Fruit fly (Drosophila melanogaster) whole organism, embryonic: ENCODE data around the gene Cpr23B.

Experiments used
- B-H2 ChIP-seq: fragments of 200-800 bp; sonication (Bioruptor generic); optimal IDR thresholded peaks from 2 replicates; lab custom pipeline; 2018; ENCODE audit warnings: missing biosample characterization, mild to moderate bottlenecking, missing genetic modification characterization
- CG10274 ChIP-seq: fragments of 200-800 bp; sonication (Bioruptor generic); optimal IDR thresholded peaks from 3 replicates; lab custom pipeline; 2017; ENCODE audit warnings: missing biosample characterization, mild to moderate bottlenecking, missing genetic modification characterization
- CG10366 ChIP-seq: fragments of 200-800 bp; sonication (Bioruptor generic); IDR thresholded peaks from 2 replicates; pipeline ENCODE4 v1.3.6; 2022; ENCODE audit warnings: missing biosample characterization, missing genetic modification characterization
- CG10462 ChIP-seq: fragments of 200-800 bp; sonication (Bioruptor generic); optimal IDR thresholded peaks from 2 replicates; lab custom pipeline; 2016; ENCODE audit warnings: missing biosample characterization, missing genetic modification characterization
- CG13894 ChIP-seq: fragments of 200-800 bp; sonication (Bioruptor generic); optimal IDR thresholded peaks from 3 replicates; lab custom pipeline; 2018; ENCODE audit warnings: missing biosample characterization, mild to moderate bottlenecking, missing genetic modification characterization, moderate library complexity
- CG17612 ChIP-seq: fragments of 200-800 bp; sonication (Bioruptor generic); IDR thresholded peaks from 2 replicates; pipeline ENCODE4 v1.3.6; 2022; ENCODE audit warnings: missing biosample characterization, missing genetic modification characterization
- CG2202 ChIP-seq: fragments of 200-800 bp; sonication (Bioruptor generic); optimal IDR thresholded peaks from 2 replicates; lab custom pipeline; 2018; ENCODE audit warnings: missing biosample characterization, mild to moderate bottlenecking, missing genetic modification characterization
- CG2875 ChIP-seq: fragments of 200-800 bp; sonication (Bioruptor generic); optimal IDR thresholded peaks from 2 replicates; lab custom pipeline; 2017; ENCODE audit warnings: missing biosample characterization, mild to moderate bottlenecking, missing genetic modification characterization, missing genetic modification reagents
- CG31388 ChIP-seq: fragments of 200-800 bp; sonication (Bioruptor generic); optimal IDR thresholded peaks from 2 replicates; lab custom pipeline; 2016; ENCODE audit warnings: missing biosample characterization, missing genetic modification characterization
- CG34224 ChIP-seq: fragments of 200-800 bp; sonication (Bioruptor generic); IDR thresholded peaks from 3 replicates; pipeline ENCODE4 v1.3.6; 2022; ENCODE audit warnings: missing biosample characterization, missing genetic modification characterization; ENCODE audit not compliant: partially characterized antibody
- CG42726 ChIP-seq: fragments of 200-800 bp; sonication (Bioruptor generic); IDR thresholded peaks from 2 replicates; pipeline ENCODE4 v1.3.6; 2022; ENCODE audit warnings: missing biosample characterization, missing genetic modification characterization; ENCODE audit not compliant: partially characterized antibody
- CG4328 ChIP-seq: fragments of 200-800 bp; sonication (Bioruptor generic); optimal IDR thresholded peaks from 3 replicates; lab custom pipeline; 2017; ENCODE audit warnings: missing biosample characterization, missing genetic modification reagents, missing genetic modification characterization
- CG7556 ChIP-seq: fragments of 200-800 bp; sonication (Bioruptor generic); optimal IDR thresholded peaks from 2 replicates; lab custom pipeline; 2017; ENCODE audit warnings: missing biosample characterization, mild to moderate bottlenecking, missing genetic modification characterization
- CG8388 ChIP-seq: fragments of 200-800 bp; sonication (Bioruptor generic); optimal IDR thresholded peaks from 2 replicates; lab custom pipeline; 2019; ENCODE audit warnings: missing biosample characterization, mild to moderate bottlenecking, missing genetic modification characterization, moderate library complexity
- CHES-1-like ChIP-seq: fragments of 200-800 bp; sonication (Bioruptor generic); optimal IDR thresholded peaks from 2 replicates; lab custom pipeline; 2016; ENCODE audit warnings: missing biosample characterization, missing genetic modification characterization
- Dip3 ChIP-seq: fragments of 200-800 bp; sonication (Bioruptor generic); optimal IDR thresholded peaks from 3 replicates; lab custom pipeline; 2016; ENCODE audit warnings: missing biosample characterization, missing genetic modification characterization
- Doc2 ChIP-seq: fragments of 200-800 bp; sonication (Bioruptor generic); IDR thresholded peaks from 2 replicates; pipeline ENCODE4 v1.3.6; 2022; ENCODE audit warnings: missing biosample characterization, missing genetic modification characterization
- Fer1 ChIP-seq: fragments of 200-800 bp; sonication (Bioruptor generic); optimal IDR thresholded peaks from 2 replicates; lab custom pipeline; 2017; ENCODE audit warnings: missing biosample characterization, mild to moderate bottlenecking, missing genetic modification characterization
- GATAe ChIP-seq: fragments of 200-800 bp; sonication (Bioruptor generic); conservative IDR thresholded peaks from 2 replicates; pipeline ENCODE4 v1.3.6; 2022; ENCODE audit warnings: missing biosample characterization, missing genetic modification characterization
- H15 ChIP-seq: fragments of 200-800 bp; sonication (Bioruptor generic); IDR thresholded peaks from 3 replicates; pipeline ENCODE4 v1.3.6; 2022; ENCODE audit warnings: missing biosample characterization, missing genetic modification characterization
- HmgZ ChIP-seq: fragments of 200-800 bp; sonication (Bioruptor generic); optimal IDR thresholded peaks from 2 replicates; lab custom pipeline; 2018; ENCODE audit warnings: missing biosample characterization, mild to moderate bottlenecking, missing genetic modification characterization
- Lim3 ChIP-seq: fragments of 200-800 bp; sonication (Bioruptor generic); IDR thresholded peaks from 2 replicates; pipeline ENCODE4 v1.3.6; 2022; ENCODE audit warnings: missing biosample characterization, missing genetic modification characterization
- Lpt ChIP-seq: fragments of >200 bp; optimal IDR thresholded peaks from 2 replicates; lab custom pipeline; 2018; ENCODE audit warnings: missing biosample characterization, missing genetic modification characterization
- NC2α ChIP-seq: fragments of 200-800 bp; sonication (Bioruptor generic); optimal IDR thresholded peaks from 2 replicates; lab custom pipeline; 2016; ENCODE audit warnings: missing biosample characterization, missing genetic modification characterization
- Sry-δ ChIP-seq: fragments of 200-800 bp; sonication (Bioruptor generic); optimal IDR thresholded peaks from 2 replicates; lab custom pipeline; 2016; ENCODE audit warnings: missing biosample characterization, missing genetic modification characterization
- ap ChIP-seq: fragments of 200-800 bp; sonication (Bioruptor generic); IDR thresholded peaks from 2 replicates; pipeline ENCODE4 v1.3.6; 2022; ENCODE audit warnings: missing biosample characterization, missing genetic modification characterization
- chm ChIP-seq: fragments of 200-800 bp; sonication (Bioruptor generic); IDR thresholded peaks from 2 replicates; pipeline ENCODE4 v1.3.6; 2022; ENCODE audit warnings: missing biosample characterization, missing genetic modification characterization
- crol ChIP-seq: fragments of 200-800 bp; sonication (Bioruptor generic); IDR thresholded peaks from 2 replicates; pipeline ENCODE4 v1.3.6; 2022; ENCODE audit warnings: missing biosample characterization, missing genetic modification characterization
- cwo ChIP-seq: fragments of 200-800 bp; sonication (Bioruptor generic); optimal IDR thresholded peaks from 3 replicates; lab custom pipeline; 2017; ENCODE audit warnings: missing biosample characterization, missing genetic modification characterization, mild to moderate bottlenecking, moderate library complexity, missing genetic modification reagents
- dan ChIP-seq: fragments of 200-800 bp; sonication (Bioruptor generic); IDR thresholded peaks from 2 replicates; pipeline ENCODE4 v1.3.6; 2022; ENCODE audit warnings: missing biosample characterization, missing genetic modification characterization
- dimm ChIP-seq: fragments of 200-800 bp; sonication (Bioruptor generic); IDR thresholded peaks from 2 replicates; pipeline ENCODE4 v1.3.6; 2022; ENCODE audit warnings: missing biosample characterization, missing genetic modification characterization
- dmrt99B ChIP-seq: fragments of 200-800 bp; sonication (Bioruptor generic); optimal IDR thresholded peaks from 2 replicates; lab custom pipeline; 2018; ENCODE audit warnings: missing biosample characterization, mild to moderate bottlenecking, missing genetic modification characterization, moderate library complexity
- fru ChIP-seq: fragments of >200 bp; optimal IDR thresholded peaks from 2 replicates; lab custom pipeline; 2017
- grn ChIP-seq: fragments of 200-800 bp; sonication (Bioruptor generic); optimal IDR thresholded peaks from 3 replicates; lab custom pipeline; 2017; ENCODE audit warnings: missing biosample characterization, missing genetic modification characterization
- inv ChIP-seq: fragments of 200-800 bp; sonication (Bioruptor generic); IDR thresholded peaks from 2 replicates; pipeline ENCODE4 v1.3.6; 2022; ENCODE audit warnings: missing biosample characterization, missing genetic modification characterization; ENCODE audit not compliant: partially characterized antibody
- ken ChIP-seq: fragments of 200-800 bp; sonication (Bioruptor generic); IDR thresholded peaks from 3 replicates; pipeline ENCODE4 v1.3.6; 2022; ENCODE audit warnings: missing biosample characterization, missing genetic modification characterization
- lab ChIP-seq: fragments of 200-800 bp; sonication (Bioruptor generic); optimal IDR thresholded peaks from 3 replicates; lab custom pipeline; 2017; ENCODE audit warnings: missing biosample characterization, missing genetic modification characterization, mild to moderate bottlenecking, moderate library complexity, missing genetic modification reagents
- odd ChIP-seq: fragments of 200-800 bp; sonication (Bioruptor generic); optimal IDR thresholded peaks from 2 replicates; lab custom pipeline; 2017; ENCODE audit warnings: missing biosample characterization, mild to moderate bottlenecking, missing genetic modification characterization
- otp ChIP-seq: fragments of 200-800 bp; sonication (Bioruptor generic); IDR thresholded peaks from 3 replicates; pipeline ENCODE4, ENCODE4 v1.3.6; 2022; ENCODE audit warnings: missing biosample characterization, missing genetic modification characterization
- peb ChIP-seq: fragments of 200-800 bp; sonication (Bioruptor generic); IDR thresholded peaks from 2 replicates; pipeline ENCODE4 v1.3.6; 2022; ENCODE audit warnings: missing biosample characterization, missing genetic modification characterization
- phol ChIP-seq: fragments of 200-800 bp; sonication (Bioruptor generic); optimal IDR thresholded peaks from 3 replicates; lab custom pipeline; 2018; ENCODE audit warnings: missing biosample characterization, mild to moderate bottlenecking, missing genetic modification characterization, moderate library complexity
- ro ChIP-seq: fragments of 200-800 bp; sonication (Bioruptor generic); IDR thresholded peaks from 2 replicates; pipeline ENCODE4 v1.3.6; 2022; ENCODE audit warnings: missing biosample characterization, missing genetic modification characterization
- row ChIP-seq: fragments of 200-800 bp; sonication (Bioruptor generic); IDR thresholded peaks from 3 replicates; pipeline ENCODE4 v1.3.6; 2022; ENCODE audit warnings: missing biosample characterization, missing genetic modification characterization
- scrt ChIP-seq: fragments of 200-800 bp; sonication (Bioruptor generic); optimal IDR thresholded peaks from 2 replicates; lab custom pipeline; 2018; ENCODE audit warnings: missing biosample characterization, mild to moderate bottlenecking, missing genetic modification characterization, moderate library complexity
- sd ChIP-seq: fragments of 200-800 bp; sonication (Bioruptor generic); optimal IDR thresholded peaks from 3 replicates; lab custom pipeline; 2018; ENCODE audit warnings: missing biosample characterization, mild to moderate bottlenecking, missing genetic modification characterization, moderate library complexity
- sens-2 ChIP-seq: fragments of 200-800 bp; sonication (Bioruptor generic); IDR thresholded peaks from 2 replicates; pipeline ENCODE4 v1.3.6; 2022; ENCODE audit warnings: missing biosample characterization, missing genetic modification characterization
- sim ChIP-seq: fragments of 200-800 bp; sonication (Bioruptor generic); IDR thresholded peaks from 2 replicates; pipeline ENCODE4 v1.3.6; 2022; ENCODE audit warnings: missing biosample characterization, missing genetic modification characterization
- ssp ChIP-seq: fragments of 200-800 bp; sonication (Bioruptor generic); IDR thresholded peaks from 2 replicates; pipeline ENCODE4 v1.3.6; 2022; ENCODE audit warnings: missing biosample characterization, missing genetic modification characterization
- stwl ChIP-seq: fragments of 200-800 bp; sonication (Bioruptor generic); optimal IDR thresholded peaks from 3 replicates; lab custom pipeline; 2018; ENCODE audit warnings: missing biosample characterization, mild to moderate bottlenecking, missing genetic modification characterization, moderate library complexity
- vnd ChIP-seq: fragments of 200-800 bp; sonication (Bioruptor generic); IDR thresholded peaks from 3 replicates; pipeline ENCODE4 v1.3.6; 2022; ENCODE audit warnings: missing biosample characterization, missing genetic modification characterization; ENCODE audit not compliant: partially characterized antibody

Cpr23B gene

dm6 chr2L:2830341-2830800 is 7.8 kb upstream of the Cpr23B start (continued):
- TF ChIP-seq B-H2 (no peak), ssp (peak; percentile 65), dan (GFP tag; lab: Robert Waterston, UW) (no peak), CG7556 (GFP tag; lab: Kevin White, UChicago) (peak; percentile 97), CG10274 (GFP tag; lab: Kevin White, UChicago) (peak; percentile 62), CG10366 (GFP tag; lab: Robert Waterston, UW) (peak; percentile 72), chm (GFP tag; lab: Robert Waterston, UW) (peak; percentile 46; the same call in 1 of the 2 replicates), CHES-1-like (GFP tag; lab: Kevin White, UChicago) (peak; percentile 50), scrt (peak; percentile 78), ken (GFP tag; lab: Robert Waterston, UW) (peak; percentile 31; the same call in 1 of the 3 replicates), CG2202 (tag; lab: Kevin White, UChicago) (peak; percentile 81), ap (GFP tag; lab: Robert Waterston, UW) (peak; percentile 51; the same call in 1 of the 2 replicates), sim (GFP tag; lab: Robert Waterston, UW) (peak; percentile 36; the same call in 1 of the 2 replicates), H15 (GFP tag; lab: Robert Waterston, UW) (peak; percentile 75; the same call in 2 of the 3 replicates), phol (tag; lab: Kevin White, UChicago) (peak; percentile 94), CG17612 (GFP tag; lab: Robert Waterston, UW) (peak; percentile 39; the same call in 1 of the 2 replicates), otp (GFP tag; lab: Robert Waterston, UW) (peak; percentile 74; the same call in 1 of the 3 replicates), grn (GFP tag; lab: Kevin White, UChicago) (no peak), peb (GFP tag; lab: Robert Waterston, UW) (peak; percentile 64), CG34224 (GFP tag; lab: Robert Waterston, UW) (no peak), HmgZ (tag; lab: Kevin White, UChicago) (peak; percentile 51), odd (GFP tag; lab: Kevin White, UChicago) (peak; percentile 93), lab (peak; percentile 86), dimm (GFP tag; lab: Robert Waterston, UW) (no peak), dmrt99B (tag; lab: Kevin White, UChicago) (peak; percentile 93), fru (lab: Kevin White, UChicago) (no peak), sd (peak; percentile 44), CG4328 (peak; percentile 87), CG31388 (GFP tag; lab: Kevin White, UChicago) (peak; percentile 41), NC2α (GFP tag; lab: Kevin White, UChicago) (no peak), CG42726 (GFP tag; lab: Robert Waterston, UW) (no peak), Dip3 (GFP tag; lab: Kevin White, UChicago) (peak; percentile 21), cwo (peak; percentile 77), inv (GFP tag; lab: Robert Waterston, UW) (no peak), sens-2 (GFP tag; lab: Robert Waterston, UW) (no peak; the same call in 1 of the 2 replicates), crol (GFP tag; lab: Robert Waterston, UW) (0 out of 2 replicates have a peak, but pooled peaks have one; percentile 1), Fer1 (peak; percentile 89), vnd (GFP tag; lab: Robert Waterston, UW) (no peak), ro (peak; percentile 24; the same call in 1 of the 2 replicates), Lim3 (GFP tag; lab: Robert Waterston, UW) (no peak), GATAe (GFP tag; lab: Robert Waterston, UW) (no peak), Lpt (GFP tag; lab: Kevin White, UChicago) (no peak), Sry-δ (GFP tag; lab: Kevin White, UChicago) (peak; percentile 8), row (GFP tag; lab: Robert Waterston, UW) (peak; percentile 82), CG2875 (peak; percentile 83), CG10462 (GFP tag; lab: Kevin White, UChicago) (peak; percentile 65), CG8388 (GFP tag; lab: Kevin White, UChicago) (peak; percentile 87), CG13894 (tag; lab: Kevin White, UChicago) (peak; percentile 8), Doc2 (GFP tag; lab: Robert Waterston, UW) (no peak), stwl (tag; lab: Kevin White, UChicago) (no peak)
